Worm (Caenorhabditis elegans) whole organism, L4 larva: ENCODE measurements around the gene K08H10.10.
A peak's percentile ranks its signal among the peaks of the same experiment; 100 is the strongest.

Experiments used
- F26F4.8 ChIP-seq: fragments of 200-800 bp; sonication (Bioruptor generic); conservative IDR thresholded peaks from 2 replicates; pipeline ENCODE4 v1.3.6; 2022; ENCODE audit warnings: missing genetic modification characterization, missing compliant biosample characterization
- F49E8.2 ChIP-seq: sonication (generic microtip); optimal IDR thresholded peaks from 2 replicates; lab custom pipeline; 2016; ENCODE audit warnings: missing compliant biosample characterization, mild to moderate bottlenecking, missing genetic modification characterization, borderline replicate concordance
- T20F7.1 ChIP-seq: fragments of 200-800 bp; sonication (Bioruptor generic); optimal IDR thresholded peaks from 2 replicates; lab custom pipeline; 2018; ENCODE audit warnings: mild to moderate bottlenecking, missing genetic modification characterization, missing compliant biosample characterization
- Y5F2A.4 ChIP-seq: fragments of 200-800 bp; sonication (Bioruptor generic); optimal IDR thresholded peaks from 2 replicates; lab custom pipeline; 2018; ENCODE audit warnings: mild to moderate bottlenecking, missing genetic modification characterization, missing compliant biosample characterization
- ama-1 ChIP-seq: fragments of 150-350 bp; optimal IDR thresholded peaks from 2 replicates; lab custom pipeline; 2014; ENCODE audit warnings: inconsistent platforms, mixed read lengths
- attf-4 ChIP-seq: sonication (generic microtip); optimal IDR thresholded peaks from 3 replicates; lab custom pipeline; 2017; ENCODE audit warnings: missing biosample characterization, missing genetic modification characterization
- ceh-20 ChIP-seq: fragments of 200-800 bp; sonication (Bioruptor generic); IDR thresholded peaks from 2 replicates; pipeline ENCODE4 v1.3.6; 2022; ENCODE audit warnings: missing genetic modification reagents, missing genetic modification characterization, missing compliant biosample characterization
- ceh-28 ChIP-seq: fragments of 150-350 bp; optimal IDR thresholded peaks from 2 replicates; lab custom pipeline; 2014; ENCODE audit warnings: missing biosample characterization, missing genetic modification reagents, missing genetic modification characterization
- ceh-32 ChIP-seq: sonication (generic microtip); optimal IDR thresholded peaks from 2 replicates; lab custom pipeline; 2016; ENCODE audit warnings: mild to moderate bottlenecking, missing genetic modification characterization, missing compliant biosample characterization; ENCODE audit not compliant: poor library complexity
- ceh-44 ChIP-seq: fragments of 200-800 bp; sonication (Bioruptor generic); IDR thresholded peaks from 2 replicates; pipeline ENCODE4 v1.3.6; 2022; ENCODE audit warnings: missing genetic modification reagents, missing genetic modification characterization, missing compliant biosample characterization
- ceh-82 ChIP-seq: sonication (generic microtip); optimal IDR thresholded peaks from 2 replicates; lab custom pipeline; 2017; ENCODE audit warnings: missing biosample characterization, missing genetic modification characterization
- cey-2 ChIP-seq: sonication (generic microtip); optimal IDR thresholded peaks from 3 replicates; lab custom pipeline; 2017; ENCODE audit warnings: missing genetic modification characterization, mild to moderate bottlenecking, missing compliant biosample characterization, antibody characterized with exemption, borderline replicate concordance; ENCODE audit not compliant: insufficient read depth
- daf-12 ChIP-seq: fragments of 150-350 bp; optimal IDR thresholded peaks from 2 replicates; lab custom pipeline; 2014; ENCODE audit warnings: missing biosample characterization, missing genetic modification reagents, missing genetic modification characterization
- daf-8 ChIP-seq: fragments of 200-800 bp; sonication (Bioruptor generic); IDR thresholded peaks from 2 replicates; pipeline ENCODE4 v1.3.6; 2022; ENCODE audit warnings: missing genetic modification characterization, missing compliant biosample characterization
- dmd-6 ChIP-seq: fragments of 200-800 bp; sonication (Bioruptor generic); IDR thresholded peaks from 2 replicates; pipeline ENCODE4 v1.3.6; 2022; ENCODE audit warnings: missing genetic modification reagents, missing genetic modification characterization, missing compliant biosample characterization
- dmd-8 ChIP-seq: fragments of 200-800 bp; sonication (Bioruptor generic); IDR thresholded peaks from 2 replicates; pipeline ENCODE4 v1.3.6; 2022; ENCODE audit warnings: missing genetic modification characterization, missing compliant biosample characterization
- dmd-9 ChIP-seq: fragments of 200-800 bp; sonication (Bioruptor generic); IDR thresholded peaks from 2 replicates; pipeline ENCODE4 v1.3.6; 2022; ENCODE audit warnings: missing genetic modification reagents, missing genetic modification characterization, missing compliant biosample characterization
- dve-1 ChIP-seq: sonication (generic microtip); optimal IDR thresholded peaks from 2 replicates; lab custom pipeline; 2017; ENCODE audit warnings: antibody characterized with exemption, mild to moderate bottlenecking, missing genetic modification characterization, missing compliant biosample characterization; ENCODE audit not compliant: insufficient read depth
- egl-27 ChIP-seq: sonication (generic microtip); optimal IDR thresholded peaks from 3 replicates; lab custom pipeline; 2017; ENCODE audit warnings: missing biosample characterization, missing genetic modification reagents, missing genetic modification characterization
- egl-43 ChIP-seq: fragments of 200-800 bp; sonication (Bioruptor generic); IDR thresholded peaks from 2 replicates; pipeline ENCODE4 v1.3.6; 2022; ENCODE audit warnings: missing genetic modification reagents, missing genetic modification characterization, missing compliant biosample characterization
- hif-1 ChIP-seq, 2 experiments: sonication (generic microtip); optimal IDR thresholded peaks; 2 replicates each; lab custom pipeline; 2016 to 2017; ENCODE audit warnings: missing compliant biosample characterization in 2 of 2, missing genetic modification characterization in 2 of 2, missing genetic modification reagents in 2 of 2, missing genotype in 2 of 2, mild to moderate bottlenecking in 1 of 2
- jun-1 ChIP-seq: fragments of 150-350 bp; optimal IDR thresholded peaks from 2 replicates; lab custom pipeline; 2014; ENCODE audit warnings: missing biosample characterization, missing genetic modification reagents, missing genetic modification characterization
- lim-7 ChIP-seq: fragments of 200-800 bp; sonication (Bioruptor generic); IDR thresholded peaks from 2 replicates; pipeline ENCODE4 v1.3.6; 2022; ENCODE audit warnings: missing genetic modification characterization, missing compliant biosample characterization
- lin-1 ChIP-seq: fragments of 200-800 bp; sonication (Bioruptor generic); IDR thresholded peaks from 2 replicates; pipeline ENCODE4 v1.3.6; 2022; ENCODE audit warnings: missing genetic modification reagents, missing genetic modification characterization, missing compliant biosample characterization
- lin-38 ChIP-seq: fragments of 200-800 bp; sonication (Bioruptor generic); IDR thresholded peaks from 2 replicates; pipeline ENCODE4 v1.3.6; 2022; ENCODE audit warnings: missing genetic modification reagents, missing genetic modification characterization, missing compliant biosample characterization
- lir-3 ChIP-seq: sonication (generic microtip); optimal IDR thresholded peaks from 2 replicates; lab custom pipeline; 2016; ENCODE audit warnings: mild to moderate bottlenecking, missing genetic modification characterization, missing compliant biosample characterization
- madf-9 ChIP-seq: fragments of 200-800 bp; sonication (Bioruptor generic); conservative IDR thresholded peaks from 2 replicates; pipeline ENCODE4 v1.3.6; 2022; ENCODE audit warnings: missing genetic modification reagents, missing genetic modification characterization, missing compliant biosample characterization
- mdl-1 ChIP-seq, 2 experiments: fragments of 150-350 bp in 1 of 2; sonication (generic microtip) in 1 of 2; optimal IDR thresholded peaks; 2 replicates each; lab custom pipeline; 2014 to 2017; ENCODE audit warnings: missing biosample characterization in 2 of 2, missing genetic modification characterization in 2 of 2
- mes-2 ChIP-seq: sonication (generic microtip); optimal IDR thresholded peaks from 2 replicates; lab custom pipeline; 2016; ENCODE audit warnings: missing genotype, mild to moderate bottlenecking, missing genetic modification characterization, missing compliant biosample characterization; ENCODE audit not compliant: poor library complexity, severe bottlenecking
- mxl-3 ChIP-seq: fragments of 200-800 bp; sonication (Bioruptor generic); optimal IDR thresholded peaks from 2 replicates; lab custom pipeline; 2018; ENCODE audit warnings: mild to moderate bottlenecking, missing genetic modification characterization, missing compliant biosample characterization
- nhr-10 ChIP-seq: fragments of 150-350 bp; optimal IDR thresholded peaks from 2 replicates; lab custom pipeline; 2014; ENCODE audit warnings: missing biosample characterization, missing genetic modification characterization
- nhr-11 ChIP-seq: fragments of 150-350 bp; optimal IDR thresholded peaks from 2 replicates; lab custom pipeline; 2014; ENCODE audit warnings: missing biosample characterization, missing genetic modification characterization
- nhr-111 ChIP-seq: fragments of 200-800 bp; sonication (Bioruptor generic); optimal IDR thresholded peaks from 2 replicates; lab custom pipeline; 2018; ENCODE audit warnings: mild to moderate bottlenecking, missing genetic modification characterization, missing compliant biosample characterization
- nhr-25 ChIP-seq: sonication (generic microtip); optimal IDR thresholded peaks from 2 replicates; lab custom pipeline; 2017; ENCODE audit warnings: missing genetic modification characterization, mild to moderate bottlenecking, missing compliant biosample characterization, antibody characterized with exemption, moderate library complexity, borderline replicate concordance; ENCODE audit not compliant: insufficient read depth
- nhr-28 ChIP-seq: fragments of 150-350 bp; optimal IDR thresholded peaks from 2 replicates; lab custom pipeline; 2014; ENCODE audit warnings: missing biosample characterization, missing genetic modification characterization
- nhr-41 ChIP-seq: fragments of 200-800 bp; sonication (Bioruptor generic); IDR thresholded peaks from 2 replicates; pipeline ENCODE4 v1.3.6; 2022; ENCODE audit warnings: missing genetic modification reagents, missing genetic modification characterization, missing compliant biosample characterization
- nhr-42 ChIP-seq: fragments of 200-800 bp; sonication (Bioruptor generic); IDR thresholded peaks from 2 replicates; pipeline ENCODE4 v1.3.6; 2022; ENCODE audit warnings: missing genetic modification characterization, missing compliant biosample characterization
- nhr-48 ChIP-seq: sonication (generic microtip); optimal IDR thresholded peaks from 2 replicates; lab custom pipeline; 2016; ENCODE audit warnings: mild to moderate bottlenecking, missing genetic modification characterization, missing compliant biosample characterization
- nhr-6 ChIP-seq: fragments of 150-350 bp; optimal IDR thresholded peaks from 2 replicates; lab custom pipeline; 2014; ENCODE audit warnings: missing biosample characterization, missing genetic modification characterization
- php-3 ChIP-seq: fragments of 200-800 bp; sonication (Bioruptor generic); IDR thresholded peaks from 2 replicates; pipeline ENCODE4 v1.3.6; 2022; ENCODE audit warnings: missing genetic modification reagents, missing genetic modification characterization, missing compliant biosample characterization
- pqm-1 ChIP-seq: sonication (generic microtip); optimal IDR thresholded peaks from 2 replicates; lab custom pipeline; 2017; ENCODE audit warnings: missing biosample characterization, missing genetic modification characterization
- saeg-2 ChIP-seq: fragments of 200-800 bp; sonication (Bioruptor generic); IDR thresholded peaks from 2 replicates; pipeline ENCODE4 v1.3.6; 2022; ENCODE audit warnings: missing genetic modification reagents, missing genetic modification characterization, missing compliant biosample characterization
- set-16 ChIP-seq: fragments of 200-800 bp; sonication (Bioruptor generic); IDR thresholded peaks from 2 replicates; pipeline ENCODE4 v1.3.6; 2022; ENCODE audit warnings: missing genetic modification reagents, missing genetic modification characterization, missing compliant biosample characterization
- snpc-1.2 ChIP-seq: fragments of 200-800 bp; sonication (Bioruptor generic); IDR thresholded peaks from 2 replicates; pipeline ENCODE4 v1.3.6; 2022; ENCODE audit warnings: missing genetic modification reagents, missing genetic modification characterization, missing compliant biosample characterization
- snpc-4 ChIP-seq: fragments of 150-350 bp; optimal IDR thresholded peaks from 2 replicates; lab custom pipeline; 2014; ENCODE audit warnings: missing biosample characterization, missing genetic modification characterization
- spr-3 ChIP-seq: fragments of 200-800 bp; sonication (Bioruptor generic); optimal IDR thresholded peaks from 2 replicates; lab custom pipeline; 2018; ENCODE audit warnings: mild to moderate bottlenecking, missing genetic modification characterization, missing compliant biosample characterization
- unc-130 ChIP-seq: sonication (generic microtip); optimal IDR thresholded peaks from 2 replicates; lab custom pipeline; 2016; ENCODE audit warnings: missing genetic modification reagents, missing genetic modification characterization, missing compliant biosample characterization
- unc-62 ChIP-seq, 3 experiments: fragments of 150-350 bp in 1 of 3; sonication (generic microtip); optimal IDR thresholded peaks in 2 of 3; peaks in 1 of 3; 1 replicate in 1 of 3; 2 replicates in 2 of 3; lab custom pipeline; 2014 to 2017; ENCODE audit warnings: missing biosample characterization in 3 of 3, missing genetic modification characterization in 3 of 3, missing genetic modification reagents in 3 of 3, missing genotype in 1 of 3
- zip-11 ChIP-seq: fragments of 200-800 bp; sonication (Bioruptor generic); IDR thresholded peaks from 2 replicates; pipeline ENCODE4 v1.3.6; 2022; ENCODE audit warnings: missing genetic modification characterization, missing compliant biosample characterization
- ztf-11 ChIP-seq: fragments of 150-350 bp; optimal IDR thresholded peaks from 2 replicates; lab custom pipeline; 2014; ENCODE audit warnings: missing biosample characterization, missing genetic modification characterization

The K08H10.10 gene

DNA sequence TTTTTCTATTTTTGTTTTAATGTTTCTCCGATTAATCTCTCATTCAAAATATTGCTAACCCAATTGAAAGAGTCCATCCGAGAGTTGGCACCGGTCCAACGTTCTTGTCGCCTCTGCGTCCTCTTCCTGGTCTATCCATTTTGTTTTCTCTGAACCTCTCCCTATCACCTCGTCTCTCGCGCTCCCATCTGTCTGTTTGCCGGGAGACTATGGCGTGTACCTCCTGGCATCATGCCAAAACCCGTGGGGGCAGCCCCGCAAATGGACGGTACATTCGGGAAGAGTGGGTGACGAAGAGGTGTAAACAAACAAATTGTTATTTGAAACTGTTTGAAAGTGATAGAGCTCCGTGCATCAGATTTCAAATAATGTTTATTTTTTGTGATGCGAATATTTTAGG is 35.4 kb downstream of the K08H10.10 start, which contains the start of gene T06E8.2 (continued):
- no peak for TF ChIP-seq daf-12 (tag; lab: Kevin White, UChicago)
- peak; percentile 47 for TF ChIP-seq nhr-28 (tag; lab: Kevin White, UChicago)
- no peak for TF ChIP-seq pqm-1 (tag; lab: Kevin White, UChicago)
- no peak for TF ChIP-seq ztf-11 (tag; lab: Kevin White, UChicago)
- no peak for TF ChIP-seq hif-1 (tag; optimal IDR thresholded peaks at IDR 0.05; lab: Kevin White, UChicago)
- TF ChIP-seq dve-1 (tag; lab: Kevin White, UChicago), result peak; percentile 69
- TF ChIP-seq dmd-6, result peak; percentile 54
- TF ChIP-seq nhr-42 (GFP tag; lab: Robert Waterston, UW), result no peak
- no peak for TF ChIP-seq snpc-1.2
- no peak for TF ChIP-seq lin-38 (GFP tag; lab: Robert Waterston, UW)
- no peak for TF ChIP-seq T20F7.1 (GFP tag; lab: Kevin White, UChicago)
- TF ChIP-seq snpc-4 (tag; lab: Kevin White, UChicago), result no peak
- no peak for TF ChIP-seq attf-4
- TF ChIP-seq mdl-1 (tag; optimal IDR thresholded peaks at IDR 0.05; lab: Kevin White, UChicago), result peak in 1 of 2 experiments; percentile 69
- TF ChIP-seq madf-9 (GFP tag; lab: Robert Waterston, UW), result 0 out of 2 replicates have a peak, but pooled peaks have one; percentile 31
- TF ChIP-seq ceh-44 (GFP tag; lab: Robert Waterston, UW), result no peak
- TF ChIP-seq nhr-111, result no peak
- no peak for TF ChIP-seq lim-7 (GFP tag; lab: Robert Waterston, UW)
- TF ChIP-seq jun-1 (tag; lab: Kevin White, UChicago), result no peak
- no peak for TF ChIP-seq cey-2 (tag; lab: Kevin White, UChicago)
- no peak for TF ChIP-seq php-3 (GFP tag; lab: Robert Waterston, UW)
- 0 out of 2 replicates have a peak, but pooled peaks have one; percentile 53 for TF ChIP-seq saeg-2 (GFP tag; lab: Robert Waterston, UW)
- no peak for TF ChIP-seq egl-43 (GFP tag; lab: Robert Waterston, UW)
- TF ChIP-seq ceh-28 (tag; lab: Kevin White, UChicago), result no peak
- TF ChIP-seq lir-3 (tag; lab: Kevin White, UChicago), result no peak
- no peak for TF ChIP-seq nhr-10 (tag; lab: Kevin White, UChicago)
- no peak for TF ChIP-seq daf-8 (GFP tag; lab: Robert Waterston, UW)
- peak; percentile 79 for TF ChIP-seq mxl-3
- no peak for TF ChIP-seq lin-1 (GFP tag; lab: Robert Waterston, UW)
- no peak; the same call in 1 of the 2 replicates for TF ChIP-seq set-16 (GFP tag; lab: Robert Waterston, UW)
- no peak for TF ChIP-seq Y5F2A.4 (GFP tag; lab: Kevin White, UChicago)
- TF ChIP-seq nhr-11 (tag; lab: Kevin White, UChicago), result peak; percentile 43
- peak; percentile 30 for TF ChIP-seq mes-2
- no peak for TF ChIP-seq dmd-8 (GFP tag; lab: Robert Waterston, UW)
- TF ChIP-seq unc-62 (GFP tag; optimal IDR thresholded peaks at IDR 0.05 in 1 of 2; lab: Kevin White, UChicago), result no peak
- no peak for TF ChIP-seq unc-62 (tag; optimal IDR thresholded peaks at IDR 0.05; lab: Kevin White, UChicago)
- TF ChIP-seq ceh-82 (tag; lab: Kevin White, UChicago), result no peak
- peak; percentile 72 for TF ChIP-seq nhr-6
- TF ChIP-seq nhr-41 (GFP tag; lab: Robert Waterston, UW), result no peak
- TF ChIP-seq dmd-9 (GFP tag; lab: Robert Waterston, UW), result no peak
- no peak for TF ChIP-seq nhr-25 (tag; lab: Kevin White, UChicago)
- no peak for TF ChIP-seq ceh-32
- 0 out of 2 replicates have a peak, but pooled peaks have one; percentile 27 for TF ChIP-seq ceh-20 (GFP tag; lab: Robert Waterston, UW)
- TF ChIP-seq F49E8.2, result no peak
- no peak for TF ChIP-seq zip-11 (GFP tag; lab: Robert Waterston, UW)
- no peak for TF ChIP-seq egl-27 (tag; lab: Kevin White, UChicago)
- TF ChIP-seq unc-130, result no peak
- TF ChIP-seq F26F4.8 (GFP tag; lab: Robert Waterston, UW), result no peak
- peak; percentile 14 for TF ChIP-seq nhr-48 (tag; lab: Kevin White, UChicago)
- no peak for TF ChIP-seq spr-3 (GFP tag; lab: Kevin White, UChicago)
- no peak for TF ChIP-seq ama-1
